Worm (Caenorhabditis elegans): ENCODE data around the gene ZC250.2.
A peak's percentile ranks its signal among the peaks of the same experiment; 100 is the strongest.

ZC250.2 gene

ce11 chrV:5768292-5768695 is 23.8 kb upstream of the ZC250.2 start (continued):
- TF ChIP-seq nhr-48 (tag; optimal IDR thresholded peaks at IDR 0.05): peak; percentile 94
- TF ChIP-seq F10B5.3 (tag; optimal IDR thresholded peaks at IDR 0.05): no peak
- peak; percentile 9 for TF ChIP-seq nhr-77 (tag; optimal IDR thresholded peaks at IDR 0.05)
- TF ChIP-seq daf-16 (GFP tag; optimal IDR thresholded peaks at IDR 0.05): peak in 1 of 2 experiments; percentile 44
- peak; percentile 66 for TF ChIP-seq daf-16 (tag; optimal IDR thresholded peaks at IDR 0.05)
- TF ChIP-seq dmd-8 (GFP tag; IDR thresholded peaks at IDR 0.05): no peak
- TF ChIP-seq unc-62 (GFP tag; optimal IDR thresholded peaks at IDR 0.05 in 1 of 2): peak in 1 of 2 experiments; percentile 71
- no peak for TF ChIP-seq unc-62 (tag; optimal IDR thresholded peaks at IDR 0.05)
- TF ChIP-seq vab-7 (GFP tag; IDR thresholded peaks at IDR 0.05): no peak
- no peak for TF ChIP-seq F44E2.7 (GFP tag; IDR thresholded peaks at IDR 0.05)
- TF ChIP-seq dmd-9 (GFP tag; IDR thresholded peaks at IDR 0.05): no peak
- peak; percentile 32; the same call in 1 of the 2 replicates for TF ChIP-seq lin-38 (GFP tag; IDR thresholded peaks at IDR 0.05)
- TF ChIP-seq pqm-1 (tag; optimal IDR thresholded peaks at IDR 0.05): peak; percentile 33
- no peak for TF ChIP-seq unc-39 (tag; optimal IDR thresholded peaks at IDR 0.05)
- no peak for TF ChIP-seq lin-15B (tag; optimal IDR thresholded peaks at IDR 0.05)
- peak; percentile 80; the same call in 1 of the 2 replicates for TF ChIP-seq ceh-20 (GFP tag; IDR thresholded peaks at IDR 0.05)
- peak; percentile 67 for TF ChIP-seq spr-1 (tag; optimal IDR thresholded peaks at IDR 0.05)
- TF ChIP-seq lsy-2 (tag; optimal IDR thresholded peaks at IDR 0.05): peak in 1 of 2 experiments; percentile 54
- TF ChIP-seq ama-1 (optimal IDR thresholded peaks at IDR 0.05): no peak
- peak; percentile 97 for TF ChIP-seq mxl-2 (GFP tag; conservative IDR thresholded peaks at IDR 0.05)
- no peak for TF ChIP-seq unc-130 (GFP tag; optimal IDR thresholded peaks at IDR 0.05)
- TF ChIP-seq snpc-1.2 (GFP tag; IDR thresholded peaks at IDR 0.05): no peak
- no peak for TF ChIP-seq D1046.2 (GFP tag; IDR thresholded peaks at IDR 0.05)
- no peak for TF ChIP-seq spr-3 (GFP tag; optimal IDR thresholded peaks at IDR 0.05)
- TF ChIP-seq daf-19 (GFP tag; conservative IDR thresholded peaks at IDR 0.05): no peak
- TF ChIP-seq rbr-2 (tag; optimal IDR thresholded peaks at IDR 0.05): no peak
- TF ChIP-seq madf-9 (GFP tag; conservative IDR thresholded peaks at IDR 0.05): no peak
- TF ChIP-seq zfp-2 (tag; optimal IDR thresholded peaks at IDR 0.05): no peak
- no peak for TF ChIP-seq ceh-82 (tag; optimal IDR thresholded peaks at IDR 0.05)
- peak; percentile 64 for TF ChIP-seq nhr-25 (tag; optimal IDR thresholded peaks at IDR 0.05; ENCODE audit: borderline replicate concordance, insufficient read depth)
- no peak for TF ChIP-seq lin-29 (GFP tag; IDR thresholded peaks at IDR 0.05)
- TF ChIP-seq lim-7 (GFP tag; IDR thresholded peaks at IDR 0.05): no peak
- TF ChIP-seq lin-1 (GFP tag; IDR thresholded peaks at IDR 0.05): peak; percentile 73; the same call in 1 of the 2 replicates
- no peak for TF ChIP-seq fkh-10 (GFP tag; optimal IDR thresholded peaks at IDR 0.05)
- peak; percentile 30 for TF ChIP-seq dpl-1 (GFP tag; optimal IDR thresholded peaks at IDR 0.05)
- TF ChIP-seq gei-8 (GFP tag; optimal IDR thresholded peaks at IDR 0.05): peak; percentile 71
- TF ChIP-seq lir-3 (tag; optimal IDR thresholded peaks at IDR 0.05): no peak
- TF ChIP-seq aly-2 (tag; optimal IDR thresholded peaks at IDR 0.05): no peak
- TF ChIP-seq T26A8.4 (GFP tag; IDR thresholded peaks at IDR 0.05): peak; percentile 46
- no peak for TF ChIP-seq Y5F2A.4 (GFP tag; optimal IDR thresholded peaks at IDR 0.05)

ce11 chrV:5769500-5769899 is 22.6 kb upstream of the ZC250.2 start:
- TF ChIP-seq aha-1 (tag) (no peak), nhr-25 (tag; optimal IDR thresholded peaks at IDR 0.05; ENCODE audit: borderline replicate concordance, insufficient read depth) (no peak), ces-1 (GFP tag; optimal IDR thresholded peaks at IDR 0.05) (no peak), ztf-7 (tag; optimal IDR thresholded peaks at IDR 0.05) (no peak), pqm-1 (tag; optimal IDR thresholded peaks at IDR 0.05) (peak; percentile 36), dmd-6 (GFP tag; IDR thresholded peaks at IDR 0.05) (peak; percentile 82), nhr-42 (GFP tag; IDR thresholded peaks at IDR 0.05) (no peak), D1046.2 (GFP tag; IDR thresholded peaks at IDR 0.05) (no peak), lin-39 (tag; optimal IDR thresholded peaks at IDR 0.05) (no peak), lin-38 (GFP tag; IDR thresholded peaks at IDR 0.05) (no peak), nhr-28 (tag; optimal IDR thresholded peaks at IDR 0.05) (peak; percentile 32), pha-4 (GFP tag; IDR thresholded peaks at IDR 0.05) (no peak), pha-4 (tag; optimal IDR thresholded peaks at IDR 0.05) (no peak), dve-1 (tag; optimal IDR thresholded peaks at IDR 0.05; ENCODE audit: insufficient read depth) (peak; percentile 35), nhr-48 (tag; optimal IDR thresholded peaks at IDR 0.05) (peak; percentile 48), hlh-11 (tag; optimal IDR thresholded peaks at IDR 0.05) (peak; percentile 51), ceh-62 (tag; optimal IDR thresholded peaks at IDR 0.05) (no peak), lin-29 (GFP tag; IDR thresholded peaks at IDR 0.05) (no peak), hlh-30 (tag; optimal IDR thresholded peaks at IDR 0.05; ENCODE audit: insufficient read depth) (peak; percentile 15), nhr-76 (tag; optimal IDR thresholded peaks at IDR 0.05) (no peak)
